Fruit fly (Drosophila melanogaster) whole organism, embryonic: ENCODE results near the gene MtnE.

Experiments used
- Asciz ChIP-seq: fragments of 200-800 bp; sonication (Bioruptor generic); optimal IDR thresholded peaks from 2 replicates; lab custom pipeline; 2017; ENCODE audit warnings: missing biosample characterization, mild to moderate bottlenecking, missing genetic modification characterization, missing genetic modification reagents
- Awh ChIP-seq: fragments of 200-800 bp; sonication (Bioruptor generic); IDR thresholded peaks from 2 replicates; pipeline ENCODE4, ENCODE4 v1.3.6; 2022; ENCODE audit warnings: missing biosample characterization, missing genetic modification characterization
- B-H1 ChIP-seq: fragments of 200-800 bp; sonication (Bioruptor generic); IDR thresholded peaks from 3 replicates; pipeline ENCODE4 v1.3.6; 2022; ENCODE audit warnings: missing biosample characterization, missing genetic modification characterization
- BtbVII ChIP-seq: fragments of 200-800 bp; sonication (Bioruptor generic); optimal IDR thresholded peaks from 3 replicates; lab custom pipeline; 2017; ENCODE audit warnings: missing biosample characterization, mild to moderate bottlenecking, missing genetic modification characterization
- CG12391 ChIP-seq: fragments of 200-800 bp; sonication (Bioruptor generic); optimal IDR thresholded peaks from 3 replicates; lab custom pipeline; 2018; ENCODE audit warnings: missing biosample characterization, mild to moderate bottlenecking, missing genetic modification characterization, moderate library complexity
- CG14014 ChIP-seq: fragments of 200-800 bp; sonication (Bioruptor generic); IDR thresholded peaks from 2 replicates; pipeline ENCODE4 v1.3.6; 2022; ENCODE audit warnings: missing biosample characterization, missing genetic modification characterization
- CG14667 ChIP-seq: fragments of 200-800 bp; sonication (Bioruptor generic); IDR thresholded peaks from 2 replicates; pipeline ENCODE4 v1.3.6; 2022; ENCODE audit warnings: missing biosample characterization, missing genetic modification characterization
- CG14710 ChIP-seq: fragments of 200-800 bp; sonication (Bioruptor generic); optimal IDR thresholded peaks from 3 replicates; lab custom pipeline; 2019; ENCODE audit warnings: missing biosample characterization, mild to moderate bottlenecking, missing genetic modification characterization, moderate library complexity
- CG14860 ChIP-seq: fragments of 200-800 bp; sonication (Bioruptor generic); IDR thresholded peaks from 3 replicates; pipeline ENCODE4 v1.3.6; 2022; ENCODE audit warnings: missing biosample characterization, missing genetic modification characterization; ENCODE audit not compliant: partially characterized antibody
- CG15073 ChIP-seq: fragments of 200-800 bp; sonication (Bioruptor generic); optimal IDR thresholded peaks from 2 replicates; lab custom pipeline; 2016; ENCODE audit warnings: missing biosample characterization, missing genetic modification characterization
- CG15601 ChIP-seq: fragments of 200-800 bp; sonication (Bioruptor generic); optimal IDR thresholded peaks from 3 replicates; lab custom pipeline; 2019; ENCODE audit warnings: missing biosample characterization, mild to moderate bottlenecking, missing genetic modification characterization, moderate library complexity
- CG1603 ChIP-seq: fragments of 200-800 bp; sonication (Bioruptor generic); optimal IDR thresholded peaks from 2 replicates; lab custom pipeline; 2019; ENCODE audit warnings: missing biosample characterization, mild to moderate bottlenecking, missing genetic modification characterization, moderate library complexity
- CG2116 ChIP-seq: fragments of 200-800 bp; sonication (Bioruptor generic); optimal IDR thresholded peaks from 3 replicates; lab custom pipeline; 2018; ENCODE audit warnings: missing biosample characterization, mild to moderate bottlenecking, missing genetic modification characterization
- CG2120 ChIP-seq: fragments of 200-800 bp; sonication (Bioruptor generic); optimal IDR thresholded peaks from 3 replicates; lab custom pipeline; 2016; ENCODE audit warnings: missing biosample characterization, missing genetic modification characterization
- CG30403 ChIP-seq: fragments of 200-800 bp; sonication (Bioruptor generic); optimal IDR thresholded peaks from 3 replicates; lab custom pipeline; 2016; ENCODE audit warnings: missing biosample characterization, missing genetic modification characterization
- CG33557 ChIP-seq: fragments of 200-800 bp; sonication (Bioruptor generic); optimal IDR thresholded peaks from 2 replicates; lab custom pipeline; 2019; ENCODE audit warnings: missing biosample characterization, mild to moderate bottlenecking, missing genetic modification characterization, moderate library complexity
- CG5180 ChIP-seq: fragments of 200-800 bp; sonication (Bioruptor generic); optimal IDR thresholded peaks from 3 replicates; lab custom pipeline; 2017; ENCODE audit warnings: missing biosample characterization, missing genetic modification characterization, mild to moderate bottlenecking, moderate library complexity, missing genetic modification reagents
- CG7271 ChIP-seq: fragments of 200-800 bp; sonication (Bioruptor generic); optimal IDR thresholded peaks from 2 replicates; lab custom pipeline; 2018; ENCODE audit warnings: missing biosample characterization, mild to moderate bottlenecking, missing genetic modification characterization, moderate library complexity
- CG7357 ChIP-seq: fragments of 200-800 bp; sonication (Bioruptor generic); IDR thresholded peaks from 3 replicates; pipeline ENCODE4 v1.3.6; 2022; ENCODE audit warnings: missing biosample characterization, missing genetic modification characterization
- Dfd ChIP-seq, 2 experiments: fragments of >200 bp; optimal IDR thresholded peaks; 2 replicates each; lab custom pipeline; 2017; ENCODE audit warnings: missing biosample characterization in 2 of 2, missing genetic modification characterization in 2 of 2
- E2f1 ChIP-seq: fragments of 200-800 bp; sonication (Bioruptor generic); IDR thresholded peaks from 2 replicates; pipeline ENCODE4 v1.3.6; 2022; ENCODE audit warnings: missing biosample characterization, missing genetic modification characterization
- Elba2 ChIP-seq: fragments of 200-800 bp; sonication (Bioruptor generic); optimal IDR thresholded peaks from 3 replicates; lab custom pipeline; 2016; ENCODE audit warnings: missing biosample characterization, missing genetic modification characterization
- Fer2 ChIP-seq: fragments of 200-800 bp; sonication (Bioruptor generic); optimal IDR thresholded peaks from 2 replicates; lab custom pipeline; 2018; ENCODE audit warnings: missing biosample characterization, mild to moderate bottlenecking, missing genetic modification characterization, moderate library complexity
- HLH3B ChIP-seq: fragments of 200-800 bp; sonication (Bioruptor generic); IDR thresholded peaks from 2 replicates; pipeline ENCODE4 v1.3.6; 2022; ENCODE audit warnings: missing biosample characterization, missing genetic modification characterization
- HLH4C ChIP-seq: fragments of 200-800 bp; sonication (Bioruptor generic); IDR thresholded peaks from 3 replicates; pipeline ENCODE4 v1.3.6; 2022; ENCODE audit warnings: missing biosample characterization, missing genetic modification characterization; ENCODE audit not compliant: partially characterized antibody
- MBD-R2 ChIP-seq: fragments of 200-800 bp; sonication (Bioruptor generic); IDR thresholded peaks from 2 replicates; pipeline ENCODE4 v1.3.6; 2022; ENCODE audit warnings: missing biosample characterization, missing genetic modification characterization
- Mad ChIP-seq: fragments of 200-800 bp; sonication (Bioruptor generic); optimal IDR thresholded peaks from 2 replicates; lab custom pipeline; 2016; ENCODE audit warnings: missing biosample characterization, missing genetic modification characterization
- Oli ChIP-seq: fragments of 200-800 bp; sonication (Bioruptor generic); optimal IDR thresholded peaks from 2 replicates; lab custom pipeline; 2018; ENCODE audit warnings: missing biosample characterization, mild to moderate bottlenecking, missing genetic modification characterization, moderate library complexity
- Rfx ChIP-seq: fragments of 200-800 bp; sonication (Bioruptor generic); IDR thresholded peaks from 2 replicates; pipeline ENCODE4 v1.3.6; 2022; ENCODE audit warnings: missing biosample characterization, missing genetic modification characterization
- Xrp1 ChIP-seq: fragments of 200-800 bp; sonication (Bioruptor generic); IDR thresholded peaks from 2 replicates; pipeline ENCODE4 v1.3.6; 2022; ENCODE audit warnings: missing biosample characterization, missing genetic modification characterization
- amos ChIP-seq: fragments of 200-800 bp; sonication (Bioruptor generic); IDR thresholded peaks from 2 replicates; pipeline ENCODE4 v1.3.6; 2022; ENCODE audit warnings: missing biosample characterization, missing genetic modification characterization; ENCODE audit not compliant: partially characterized antibody
- ap ChIP-seq: fragments of 200-800 bp; sonication (Bioruptor generic); IDR thresholded peaks from 2 replicates; pipeline ENCODE4 v1.3.6; 2022; ENCODE audit warnings: missing biosample characterization, missing genetic modification characterization
- br ChIP-seq: fragments of >200 bp; optimal IDR thresholded peaks from 2 replicates; lab custom pipeline; 2017
- dpn ChIP-seq, 2 experiments: fragments of 200-800 bp; sonication (Bioruptor generic); optimal IDR thresholded peaks; 3 replicates each; lab custom pipeline; 2016; ENCODE audit warnings: missing biosample characterization in 2 of 2, missing genetic modification characterization in 2 of 2
- fd64A ChIP-seq: fragments of 200-800 bp; sonication (Bioruptor generic); optimal IDR thresholded peaks from 3 replicates; lab custom pipeline; 2018; ENCODE audit warnings: missing biosample characterization, mild to moderate bottlenecking, missing genetic modification characterization
- gfzf ChIP-seq: fragments of 200-800 bp; sonication (Bioruptor generic); optimal IDR thresholded peaks from 2 replicates; lab custom pipeline; 2016; ENCODE audit warnings: missing biosample characterization, mild to moderate bottlenecking, missing genetic modification characterization, moderate library complexity
- insv ChIP-seq, 2 experiments: fragments of 200-800 bp; sonication (Bioruptor generic); optimal IDR thresholded peaks; 3 replicates each; lab custom pipeline; 2016 to 2018; ENCODE audit warnings: missing biosample characterization in 2 of 2, missing genetic modification characterization in 2 of 2
- lov ChIP-seq, 2 experiments: fragments of 200-800 bp in 1 of 2; fragments of >200 bp in 1 of 2; sonication (Bioruptor generic) in 1 of 2; IDR thresholded peaks in 1 of 2; optimal IDR thresholded peaks in 1 of 2; 2 replicates in 1 of 2; 3 replicates in 1 of 2; pipeline versions ENCODE4 v1.3.6 to Lab custom; 2017 to 2022; ENCODE audit warnings: missing biosample characterization in 1 of 2, missing genetic modification characterization in 1 of 2
- nau ChIP-seq: fragments of 200-800 bp; sonication (Bioruptor generic); optimal IDR thresholded peaks from 3 replicates; lab custom pipeline; 2017; ENCODE audit warnings: missing biosample characterization, mild to moderate bottlenecking, missing genetic modification characterization, missing genetic modification reagents
- nom ChIP-seq: fragments of 200-800 bp; sonication (Bioruptor generic); optimal IDR thresholded peaks from 2 replicates; lab custom pipeline; 2017; ENCODE audit warnings: missing biosample characterization, missing genetic modification characterization, mild to moderate bottlenecking, moderate library complexity, missing genetic modification reagents
- pan ChIP-seq, 4 experiments: fragments of >200 bp in 3 of 4; fragments of 200-800 bp in 1 of 4; sonication (Bioruptor generic) in 1 of 4; optimal IDR thresholded peaks in 3 of 4; IDR thresholded peaks in 1 of 4; 2 replicates each; pipeline versions ENCODE4 v1.3.6 to Lab custom; 2017 to 2022; ENCODE audit warnings: missing biosample characterization in 2 of 4, missing genetic modification characterization in 2 of 4, mixed read lengths in 1 of 4
- pzg ChIP-seq: fragments of 200-800 bp; sonication (Bioruptor generic); optimal IDR thresholded peaks from 3 replicates; lab custom pipeline; 2018; ENCODE audit warnings: missing biosample characterization, mild to moderate bottlenecking, missing genetic modification characterization, moderate library complexity
- row ChIP-seq: fragments of 200-800 bp; sonication (Bioruptor generic); IDR thresholded peaks from 3 replicates; pipeline ENCODE4 v1.3.6; 2022; ENCODE audit warnings: missing biosample characterization, missing genetic modification characterization
- sd ChIP-seq: fragments of 200-800 bp; sonication (Bioruptor generic); optimal IDR thresholded peaks from 3 replicates; lab custom pipeline; 2018; ENCODE audit warnings: missing biosample characterization, mild to moderate bottlenecking, missing genetic modification characterization, moderate library complexity
- wor ChIP-seq: fragments of 200-800 bp; sonication (Bioruptor generic); IDR thresholded peaks from 2 replicates; pipeline ENCODE4 v1.3.6; 2022; ENCODE audit warnings: missing biosample characterization, missing genetic modification characterization
- zfh1 ChIP-seq: fragments of 200-800 bp; sonication (Bioruptor generic); IDR thresholded peaks from 3 replicates; pipeline ENCODE4 v1.3.6; 2022; ENCODE audit warnings: missing biosample characterization, missing genetic modification characterization

MtnE gene

DNA sequence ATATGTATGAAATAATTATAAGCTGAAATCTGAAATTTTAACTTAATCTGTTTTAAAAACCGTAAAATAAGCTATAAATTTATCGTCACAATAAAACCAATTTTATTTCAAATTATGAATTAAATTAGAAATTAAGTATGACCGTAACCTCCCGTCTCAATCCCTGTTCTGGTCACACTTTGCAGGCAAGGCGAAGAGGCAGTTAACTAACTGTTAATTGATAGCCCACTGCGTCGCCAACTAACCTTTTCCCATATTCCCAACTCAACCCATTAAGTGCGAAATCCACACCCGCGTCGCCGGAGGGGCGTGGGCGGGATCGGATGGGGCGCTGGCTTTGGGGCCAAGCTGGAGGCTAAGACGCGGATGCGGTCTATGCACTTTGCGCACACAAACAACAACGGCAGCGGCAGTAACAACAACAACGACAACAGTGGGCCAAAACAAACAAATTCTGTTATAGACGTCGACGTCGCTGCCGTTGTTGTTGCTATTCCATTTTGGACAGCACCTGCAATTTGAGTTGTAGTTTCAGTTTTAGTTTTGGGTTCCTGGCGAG is 26.2 kb upstream of the MtnE start, which contains the start of gene CG5191 (continued):
- TF ChIP-seq CG14710 (tag; lab: Kevin White, UChicago) (peak; percentile 1), row (GFP tag; lab: Robert Waterston, UW) (peak; percentile 77), gfzf (GFP tag; lab: Kevin White, UChicago) (peak; percentile 19), pzg (peak; percentile 21), CG1603 (tag; lab: Kevin White, UChicago) (peak; percentile 11), br (lab: Kevin White, UChicago) (no peak), B-H1 (GFP tag; lab: Robert Waterston, UW) (0 out of 3 replicates have a peak, but pooled peaks have one; percentile 6), wor (GFP tag; lab: Robert Waterston, UW) (0 out of 2 replicates have a peak, but pooled peaks have one; percentile 10), lov (optimal IDR thresholded peaks at IDR 0.05; lab: Kevin White, UChicago) (no peak), lov (GFP tag; IDR thresholded peaks at IDR 0.05; lab: Robert Waterston, UW) (0 out of 3 replicates have a peak, but pooled peaks have one; percentile 52), Fer2 (tag; lab: Kevin White, UChicago) (no peak), fd64A (peak; percentile 30)

DNA sequence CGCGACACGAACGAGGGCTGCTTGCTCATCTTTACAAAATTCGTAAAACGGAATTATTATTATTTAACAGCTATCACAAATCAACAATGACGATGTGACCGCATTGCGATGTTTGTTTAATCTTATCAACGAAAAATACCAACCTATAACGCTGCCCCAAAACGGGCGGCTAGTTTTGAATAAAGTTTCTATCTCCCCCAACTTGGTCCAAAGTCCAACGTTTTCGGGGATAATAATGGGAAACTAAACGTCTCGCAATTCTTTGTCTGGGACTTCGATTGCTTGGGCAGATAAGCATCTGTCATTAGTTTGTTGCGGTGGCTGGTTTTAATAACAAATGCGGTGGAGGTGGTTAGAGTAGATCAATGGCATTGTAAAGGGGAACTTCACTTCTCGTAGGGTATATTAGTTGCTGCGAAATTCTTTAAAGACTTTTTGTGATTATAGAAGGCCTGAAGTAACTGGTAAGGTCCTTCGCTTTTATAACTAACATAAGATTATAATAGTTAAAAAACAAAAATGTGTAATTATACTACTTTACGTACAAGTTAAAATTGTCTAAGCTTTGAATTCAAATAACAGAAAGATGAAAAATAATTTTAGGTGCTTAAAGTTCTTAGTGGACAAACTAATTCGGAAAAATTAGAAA is 25.6 kb upstream of the MtnE start, which contains the start of gene CG15922:
Gene CG15922 (minus strand): TSS at position 262 of the 649 bp plus-strand sequence.
- no peak for TF ChIP-seq BtbVII (GFP tag; lab: Kevin White, UChicago)
- TF ChIP-seq MBD-R2 = peak; percentile 53
- peak; percentile 10 for TF ChIP-seq CG30403 (GFP tag; lab: Kevin White, UChicago)
- TF ChIP-seq CG14667 (GFP tag; lab: Robert Waterston, UW) = no peak
- TF ChIP-seq E2f1 (GFP tag; lab: Robert Waterston, UW) = no peak
- TF ChIP-seq CG7271 (tag; lab: Kevin White, UChicago) = no peak
- no peak for TF ChIP-seq CG7357 (GFP tag; lab: Robert Waterston, UW)
- no peak for TF ChIP-seq Mad
- no peak for TF ChIP-seq CG14860 (GFP tag; lab: Robert Waterston, UW)
- peak; percentile 41; the same call in 1 of the 2 replicates for TF ChIP-seq HLH3B (GFP tag; lab: Robert Waterston, UW)
- no peak for TF ChIP-seq pan (optimal IDR thresholded peaks at IDR 0.05; lab: Kevin White, UChicago)
- peak in 1 of 2 experiments; percentile 34 for TF ChIP-seq pan (GFP tag; optimal IDR thresholded peaks at IDR 0.05 in 1 of 2, IDR thresholded peaks at IDR 0.05 in 1 of 2)
- no peak for TF ChIP-seq CG15073 (GFP tag; lab: Kevin White, UChicago)
- TF ChIP-seq Asciz (GFP tag; lab: Kevin White, UChicago) = no peak
- peak; percentile 17 for TF ChIP-seq CG15601 (tag; lab: Kevin White, UChicago)
- no peak for TF ChIP-seq CG14014
- TF ChIP-seq Dfd (GFP tag; optimal IDR thresholded peaks at IDR 0.05; lab: Kevin White, UChicago) = no peak
- TF ChIP-seq sd (tag; lab: Kevin White, UChicago) = peak; percentile 45
- TF ChIP-seq CG33557 (GFP tag; lab: Kevin White, UChicago) = no peak
- TF ChIP-seq Rfx = peak; percentile 34; the same call in 1 of the 2 replicates
- no peak for TF ChIP-seq Elba2 (GFP tag; lab: Kevin White, UChicago)
- TF ChIP-seq amos (GFP tag; lab: Robert Waterston, UW) = no peak
- no peak for TF ChIP-seq nau (GFP tag; lab: Kevin White, UChicago)
- no peak for TF ChIP-seq insv (GFP tag; optimal IDR thresholded peaks at IDR 0.05; lab: Kevin White, UChicago)
- TF ChIP-seq CG5180 = peak; percentile 31
- peak; percentile 81 for TF ChIP-seq nom (GFP tag; lab: Kevin White, UChicago)
- 0 out of 2 replicates have a peak, but pooled peaks have one; percentile 8 for TF ChIP-seq Xrp1 (GFP tag; lab: Robert Waterston, UW)
- peak; percentile 0 for TF ChIP-seq CG2116 (GFP tag; lab: Kevin White, UChicago)
- TF ChIP-seq CG12391 (tag; lab: Kevin White, UChicago) = peak; percentile 21
- TF ChIP-seq HLH4C = no peak
- peak; percentile 17 to 27 for TF ChIP-seq dpn (GFP tag; optimal IDR thresholded peaks at IDR 0.05; lab: Kevin White, UChicago)
- no peak for TF ChIP-seq Awh
- peak; percentile 21 for TF ChIP-seq CG2120
- TF ChIP-seq zfh1 = no peak
- peak; percentile 38 for TF ChIP-seq Oli (tag; lab: Kevin White, UChicago)
- 0 out of 2 replicates have a peak, but pooled peaks have one; percentile 31 for TF ChIP-seq ap
